Fruit fly (Drosophila melanogaster) whole organism, embryonic: Measurements from ENCODE around the gene CG31650.

Experiments
- Awh ChIP-seq: fragments of 200-800 bp; sonication (Bioruptor generic); IDR thresholded peaks from 2 replicates; pipeline ENCODE4, ENCODE4 v1.3.6; 2022; ENCODE audit warnings: missing biosample characterization, missing genetic modification characterization
- CG10979 ChIP-seq: fragments of 200-800 bp; sonication (Bioruptor generic); optimal IDR thresholded peaks from 2 replicates; lab custom pipeline; 2018; ENCODE audit warnings: missing biosample characterization, mild to moderate bottlenecking, missing genetic modification characterization, moderate library complexity
- CG11560 ChIP-seq: fragments of 200-800 bp; sonication (Bioruptor generic); IDR thresholded peaks from 3 replicates; pipeline ENCODE4 v1.3.6; 2022; ENCODE audit warnings: missing biosample characterization, missing genetic modification characterization
- CG12391 ChIP-seq: fragments of 200-800 bp; sonication (Bioruptor generic); optimal IDR thresholded peaks from 3 replicates; lab custom pipeline; 2018; ENCODE audit warnings: missing biosample characterization, mild to moderate bottlenecking, missing genetic modification characterization, moderate library complexity
- CG13775 ChIP-seq: fragments of 200-800 bp; sonication (Bioruptor generic); optimal IDR thresholded peaks from 3 replicates; lab custom pipeline; 2017; ENCODE audit warnings: missing biosample characterization, mild to moderate bottlenecking, missing genetic modification characterization
- CG17912 ChIP-seq: fragments of 200-800 bp; sonication (Bioruptor generic); optimal IDR thresholded peaks from 2 replicates; lab custom pipeline; 2018; ENCODE audit warnings: missing biosample characterization, mild to moderate bottlenecking, missing genetic modification characterization
- CG2129 ChIP-seq: fragments of 200-800 bp; sonication (Bioruptor generic); IDR thresholded peaks from 2 replicates; pipeline ENCODE4 v1.3.6; 2022; ENCODE audit warnings: missing biosample characterization, missing genetic modification characterization; ENCODE audit not compliant: partially characterized antibody
- CG31224 ChIP-seq: fragments of 200-800 bp; sonication (Bioruptor generic); IDR thresholded peaks from 2 replicates; pipeline ENCODE4 v1.3.6; 2022; ENCODE audit warnings: missing biosample characterization, missing genetic modification characterization
- CG32767 ChIP-seq: fragments of 200-800 bp; sonication (Bioruptor generic); IDR thresholded peaks from 2 replicates; pipeline ENCODE4 v1.3.6; 2022; ENCODE audit warnings: missing biosample characterization, missing genetic modification characterization
- CG3726 ChIP-seq: fragments of 200-800 bp; sonication (Bioruptor generic); IDR thresholded peaks from 3 replicates; pipeline ENCODE4, ENCODE4 v1.3.6; 2022; ENCODE audit warnings: missing biosample characterization, missing genetic modification characterization
- CG6813 ChIP-seq: fragments of 200-800 bp; sonication (Bioruptor generic); optimal IDR thresholded peaks from 2 replicates; lab custom pipeline; 2017; ENCODE audit warnings: missing biosample characterization, missing genetic modification characterization, mild to moderate bottlenecking, moderate library complexity, missing genetic modification reagents
- CG8944 ChIP-seq: fragments of 200-800 bp; sonication (Bioruptor generic); optimal IDR thresholded peaks from 3 replicates; lab custom pipeline; 2016; ENCODE audit warnings: missing biosample characterization, missing genetic modification characterization
- D ChIP-seq, 2 experiments: fragments of 200-800 bp in 1 of 2; fragments of >200 bp in 1 of 2; sonication (Bioruptor generic) in 1 of 2; optimal IDR thresholded peaks; 2 replicates in 1 of 2; 3 replicates in 1 of 2; lab custom pipeline; 2017; ENCODE audit warnings: mild to moderate bottlenecking in 1 of 2, missing biosample characterization in 1 of 2, missing genetic modification characterization in 1 of 2, missing genetic modification reagents in 1 of 2
- D19B ChIP-seq: fragments of 200-800 bp; sonication (Bioruptor generic); optimal IDR thresholded peaks from 2 replicates; lab custom pipeline; 2017; ENCODE audit warnings: missing biosample characterization, mild to moderate bottlenecking, missing genetic modification characterization
- Dfd ChIP-seq, 2 experiments: fragments of >200 bp; optimal IDR thresholded peaks; 2 replicates each; lab custom pipeline; 2017; ENCODE audit warnings: missing biosample characterization in 2 of 2, missing genetic modification characterization in 2 of 2
- Drgx ChIP-seq: fragments of 200-800 bp; sonication (Bioruptor generic); IDR thresholded peaks from 2 replicates; pipeline ENCODE4 v1.3.6; 2022; ENCODE audit warnings: missing biosample characterization, missing genetic modification characterization
- Elba2 ChIP-seq: fragments of 200-800 bp; sonication (Bioruptor generic); optimal IDR thresholded peaks from 3 replicates; lab custom pipeline; 2016; ENCODE audit warnings: missing biosample characterization, missing genetic modification characterization
- Fer1 ChIP-seq: fragments of 200-800 bp; sonication (Bioruptor generic); optimal IDR thresholded peaks from 2 replicates; lab custom pipeline; 2017; ENCODE audit warnings: missing biosample characterization, mild to moderate bottlenecking, missing genetic modification characterization
- HmgD ChIP-seq: fragments of 200-800 bp; sonication (Bioruptor generic); optimal IDR thresholded peaks from 3 replicates; lab custom pipeline; 2016; ENCODE audit warnings: missing biosample characterization, missing genetic modification characterization
- Hr3 ChIP-seq: fragments of 200-800 bp; sonication (Bioruptor generic); optimal IDR thresholded peaks from 3 replicates; lab custom pipeline; 2016; ENCODE audit warnings: missing biosample characterization, missing genetic modification characterization
- Hr51 ChIP-seq, 2 experiments: fragments of 200-800 bp; sonication (Bioruptor generic); optimal IDR thresholded peaks; 2 replicates in 1 of 2; 3 replicates in 1 of 2; lab custom pipeline; 2016 to 2018; ENCODE audit warnings: missing biosample characterization in 2 of 2, missing genetic modification characterization in 2 of 2, mild to moderate bottlenecking in 1 of 2, moderate library complexity in 1 of 2
- Lim3 ChIP-seq: fragments of 200-800 bp; sonication (Bioruptor generic); IDR thresholded peaks from 2 replicates; pipeline ENCODE4 v1.3.6; 2022; ENCODE audit warnings: missing biosample characterization, missing genetic modification characterization
- MBD-R2 ChIP-seq: fragments of 200-800 bp; sonication (Bioruptor generic); IDR thresholded peaks from 2 replicates; pipeline ENCODE4 v1.3.6; 2022; ENCODE audit warnings: missing biosample characterization, missing genetic modification characterization
- MESR4 ChIP-seq: fragments of 200-800 bp; sonication (Bioruptor generic); optimal IDR thresholded peaks from 2 replicates; lab custom pipeline; 2018; ENCODE audit warnings: missing biosample characterization, mild to moderate bottlenecking, missing genetic modification characterization, moderate library complexity
- Nf-YC ChIP-seq: fragments of 200-800 bp; optimal IDR thresholded peaks from 3 replicates; lab custom pipeline; 2019; ENCODE audit warnings: missing biosample characterization, mild to moderate bottlenecking, missing genetic modification characterization, moderate library complexity
- Optix ChIP-seq: fragments of 200-800 bp; sonication (Bioruptor generic); IDR thresholded peaks from 3 replicates; pipeline ENCODE4 v1.3.6; 2022; ENCODE audit warnings: missing biosample characterization, missing genetic modification characterization
- Side ChIP-seq: fragments of 200-800 bp; sonication (Bioruptor generic); optimal IDR thresholded peaks from 2 replicates; lab custom pipeline; 2016; ENCODE audit warnings: missing biosample characterization, missing genetic modification characterization
- Usf ChIP-seq: fragments of 200-800 bp; sonication (Bioruptor generic); optimal IDR thresholded peaks from 2 replicates; lab custom pipeline; 2017; ENCODE audit warnings: missing genotype, missing biosample characterization, missing genetic modification characterization
- Xrp1 ChIP-seq: fragments of 200-800 bp; sonication (Bioruptor generic); IDR thresholded peaks from 2 replicates; pipeline ENCODE4 v1.3.6; 2022; ENCODE audit warnings: missing biosample characterization, missing genetic modification characterization
- btn ChIP-seq: fragments of 200-800 bp; sonication (Bioruptor generic); optimal IDR thresholded peaks from 2 replicates; lab custom pipeline; 2016; ENCODE audit warnings: missing biosample characterization, missing genetic modification characterization
- ewg ChIP-seq: fragments of 200-800 bp; sonication (Bioruptor generic); optimal IDR thresholded peaks from 3 replicates; lab custom pipeline; 2017; ENCODE audit warnings: mild to moderate bottlenecking, missing biosample characterization, missing genetic modification reagents, missing genetic modification characterization
- fd96Cb ChIP-seq: fragments of 200-800 bp; sonication (Bioruptor generic); optimal IDR thresholded peaks from 2 replicates; lab custom pipeline; 2018; ENCODE audit warnings: missing biosample characterization, mild to moderate bottlenecking, missing genetic modification characterization, moderate library complexity
- fu2 ChIP-seq: fragments of 200-800 bp; sonication (Bioruptor generic); optimal IDR thresholded peaks from 2 replicates; lab custom pipeline; 2016; ENCODE audit warnings: missing biosample characterization, missing genetic modification characterization
- gem ChIP-seq: fragments of 200-800 bp; sonication (Bioruptor generic); optimal IDR thresholded peaks from 2 replicates; lab custom pipeline; 2019; ENCODE audit warnings: missing biosample characterization, mild to moderate bottlenecking, missing genetic modification characterization, moderate library complexity
- gro ChIP-seq: fragments of 200-800 bp; sonication (Bioruptor generic); optimal IDR thresholded peaks from 2 replicates; lab custom pipeline; 2016; ENCODE audit warnings: missing biosample characterization, missing genetic modification characterization
- hbn ChIP-seq: fragments of 200-800 bp; sonication (Bioruptor generic); IDR thresholded peaks from 2 replicates; pipeline ENCODE4 v1.3.6; 2022; ENCODE audit warnings: missing biosample characterization, missing genetic modification characterization; ENCODE audit not compliant: partially characterized antibody
- lbe ChIP-seq: fragments of 200-800 bp; sonication (Bioruptor generic); optimal IDR thresholded peaks from 2 replicates; lab custom pipeline; 2016; ENCODE audit warnings: missing biosample characterization, mild to moderate bottlenecking, missing genetic modification characterization
- maf-S ChIP-seq: fragments of 200-800 bp; sonication (Bioruptor generic); optimal IDR thresholded peaks from 2 replicates; lab custom pipeline; 2016; ENCODE audit warnings: missing biosample characterization, missing genetic modification characterization
- nerfin-2 ChIP-seq: fragments of 200-800 bp; sonication (Bioruptor generic); IDR thresholded peaks from 2 replicates; pipeline ENCODE4 v1.3.6; 2022; ENCODE audit warnings: missing biosample characterization, missing genetic modification characterization; ENCODE audit not compliant: partially characterized antibody
- pum ChIP-seq: fragments of 200-800 bp; sonication (Bioruptor generic); optimal IDR thresholded peaks from 2 replicates; lab custom pipeline; 2016; ENCODE audit warnings: missing biosample characterization, missing genetic modification characterization
- pzg ChIP-seq: fragments of 200-800 bp; sonication (Bioruptor generic); optimal IDR thresholded peaks from 3 replicates; lab custom pipeline; 2018; ENCODE audit warnings: missing biosample characterization, mild to moderate bottlenecking, missing genetic modification characterization, moderate library complexity
- schlank ChIP-seq: fragments of 200-800 bp; sonication (Bioruptor generic); optimal IDR thresholded peaks from 2 replicates; lab custom pipeline; 2018; ENCODE audit warnings: missing biosample characterization, mild to moderate bottlenecking, missing genetic modification characterization
- sd ChIP-seq: fragments of 200-800 bp; sonication (Bioruptor generic); optimal IDR thresholded peaks from 3 replicates; lab custom pipeline; 2018; ENCODE audit warnings: missing biosample characterization, mild to moderate bottlenecking, missing genetic modification characterization, moderate library complexity
- vnd ChIP-seq: fragments of 200-800 bp; sonication (Bioruptor generic); IDR thresholded peaks from 3 replicates; pipeline ENCODE4 v1.3.6; 2022; ENCODE audit warnings: missing biosample characterization, missing genetic modification characterization; ENCODE audit not compliant: partially characterized antibody
- z ChIP-seq: fragments of 200-800 bp; sonication (Bioruptor generic); IDR thresholded peaks from 3 replicates; pipeline ENCODE4 v1.3.6; 2022; ENCODE audit warnings: missing biosample characterization, missing genetic modification characterization

CG31650 gene

dm6 chr2L:5044892-5045619, 544 bp upstream of the CG31650 start (continued):
- TF ChIP-seq Hr51 (GFP tag; optimal IDR thresholded peaks at IDR 0.05; lab: Kevin White, UChicago) (peak; percentile 7 to 73), CG12391 (tag; lab: Kevin White, UChicago) (peak; percentile 61), Optix (GFP tag; lab: Robert Waterston, UW) (no peak), pzg (GFP tag; lab: Kevin White, UChicago) (no peak), Xrp1 (GFP tag; lab: Robert Waterston, UW) (peak; percentile 61), Awh (GFP tag; lab: Robert Waterston, UW) (peak; percentile 65), fu2 (GFP tag; lab: Kevin White, UChicago) (no peak), btn (GFP tag; lab: Kevin White, UChicago) (no peak), MESR4 (peak; percentile 7), Elba2 (GFP tag; lab: Kevin White, UChicago) (no peak), CG6813 (GFP tag; lab: Kevin White, UChicago) (peak; percentile 51)

dm6 chr2L:5043495-5044146, 891 bp downstream of the CG31650 start:
- TF ChIP-seq vnd (GFP tag; lab: Robert Waterston, UW) (no peak), Hr3 (GFP tag; lab: Kevin White, UChicago) (peak; percentile 64), nerfin-2 (no peak), schlank (tag; lab: Kevin White, UChicago) (peak; percentile 6), MBD-R2 (peak; percentile 24; the same call in 1 of the 2 replicates), fd96Cb (tag; lab: Kevin White, UChicago) (peak; percentile 31), Hr51 (GFP tag; optimal IDR thresholded peaks at IDR 0.05; lab: Kevin White, UChicago) (peak in 1 of 2 experiments; percentile 45), CG31224 (GFP tag; lab: Robert Waterston, UW) (0 out of 2 replicates have a peak, but pooled peaks have one; percentile 12), z (no peak), sd (tag; lab: Kevin White, UChicago) (peak; percentile 60), CG10979 (tag; lab: Kevin White, UChicago) (peak; percentile 25), gro (no peak), CG2129 (GFP tag; lab: Robert Waterston, UW) (no peak), gem (tag; lab: Kevin White, UChicago) (peak; percentile 69), CG8944 (peak; percentile 30), D (optimal IDR thresholded peaks at IDR 0.05; lab: Kevin White, UChicago) (no peak), D (GFP tag; optimal IDR thresholded peaks at IDR 0.05; lab: Kevin White, UChicago) (peak; percentile 46), ewg (GFP tag; lab: Kevin White, UChicago) (peak; percentile 37), hbn (GFP tag; lab: Robert Waterston, UW) (no peak), CG11560 (no peak), CG13775 (peak; percentile 46), Fer1 (GFP tag; lab: Kevin White, UChicago) (peak; percentile 17), Xrp1 (GFP tag; lab: Robert Waterston, UW) (peak; percentile 44; the same call in 1 of the 2 replicates), Drgx (GFP tag; lab: Robert Waterston, UW) (peak; percentile 73), Usf (GFP tag; lab: Kevin White, UChicago) (no peak), fu2 (GFP tag; lab: Kevin White, UChicago) (peak; percentile 4), maf-S (peak; percentile 7), HmgD (GFP tag; lab: Kevin White, UChicago) (no peak), D19B (GFP tag; lab: Kevin White, UChicago) (peak; percentile 10), CG3726 (GFP tag; lab: Robert Waterston, UW) (no peak), Side (GFP tag; lab: Kevin White, UChicago) (no peak), CG17912 (no peak), Nf-YC (tag; lab: Kevin White, UChicago) (peak; percentile 14), Lim3 (no peak), lbe (GFP tag; lab: Kevin White, UChicago) (peak; percentile 43), Dfd (GFP tag; optimal IDR thresholded peaks at IDR 0.05; lab: Kevin White, UChicago) (no peak), CG32767 (GFP tag; lab: Robert Waterston, UW) (0 out of 2 replicates have a peak, but pooled peaks have one; percentile 31), pum (GFP tag; lab: Kevin White, UChicago) (peak; percentile 40)
